Fruit fly (Drosophila melanogaster) whole organism, embryonic: ENCODE results near the gene Ask1.
A peak's percentile ranks its signal among the peaks of the same experiment; 100 is the strongest.

Source experiments
- Awh ChIP-seq: fragments of 200-800 bp; sonication (Bioruptor generic); IDR thresholded peaks from 2 replicates; pipeline ENCODE4, ENCODE4 v1.3.6; 2022; ENCODE audit warnings: missing biosample characterization, missing genetic modification characterization
- Blimp-1 ChIP-seq: fragments of 200-800 bp; sonication (Bioruptor generic); optimal IDR thresholded peaks from 3 replicates; lab custom pipeline; 2018; ENCODE audit warnings: missing biosample characterization, missing genetic modification characterization, mild to moderate bottlenecking, moderate library complexity, missing genetic modification reagents
- CG11247 ChIP-seq: fragments of 200-800 bp; sonication (Bioruptor generic); IDR thresholded peaks from 2 replicates; pipeline ENCODE4 v1.3.6; 2022; ENCODE audit warnings: missing biosample characterization, missing genetic modification characterization
- CG11723 ChIP-seq: fragments of 200-800 bp; sonication (Bioruptor generic); optimal IDR thresholded peaks from 2 replicates; lab custom pipeline; 2017; ENCODE audit warnings: missing biosample characterization, mild to moderate bottlenecking, missing genetic modification characterization
- CG15073 ChIP-seq: fragments of 200-800 bp; sonication (Bioruptor generic); optimal IDR thresholded peaks from 2 replicates; lab custom pipeline; 2016; ENCODE audit warnings: missing biosample characterization, missing genetic modification characterization
- CG17385 ChIP-seq: fragments of 200-800 bp; sonication (Bioruptor generic); optimal IDR thresholded peaks from 3 replicates; lab custom pipeline; 2018; ENCODE audit warnings: missing biosample characterization, mild to moderate bottlenecking, missing genetic modification characterization
- CG17802 ChIP-seq: fragments of 200-800 bp; sonication (Bioruptor generic); optimal IDR thresholded peaks from 2 replicates; lab custom pipeline; 2018; ENCODE audit warnings: missing biosample characterization, mild to moderate bottlenecking, missing genetic modification characterization, moderate library complexity
- CG2889 ChIP-seq: fragments of 200-800 bp; sonication (Bioruptor generic); IDR thresholded peaks from 3 replicates; pipeline ENCODE4 v1.3.6; 2022; ENCODE audit warnings: missing biosample characterization, missing genetic modification characterization
- CG30403 ChIP-seq: fragments of 200-800 bp; sonication (Bioruptor generic); optimal IDR thresholded peaks from 3 replicates; lab custom pipeline; 2016; ENCODE audit warnings: missing biosample characterization, missing genetic modification characterization
- CG3163 ChIP-seq: fragments of 200-800 bp; sonication (Bioruptor generic); optimal IDR thresholded peaks from 3 replicates; lab custom pipeline; 2016; ENCODE audit warnings: missing biosample characterization, missing genetic modification characterization
- CG3407 ChIP-seq: fragments of 200-800 bp; sonication (Bioruptor generic); optimal IDR thresholded peaks from 2 replicates; lab custom pipeline; 2018; ENCODE audit warnings: missing biosample characterization, mild to moderate bottlenecking, missing genetic modification characterization
- CG34224 ChIP-seq: fragments of 200-800 bp; sonication (Bioruptor generic); IDR thresholded peaks from 3 replicates; pipeline ENCODE4 v1.3.6; 2022; ENCODE audit warnings: missing biosample characterization, missing genetic modification characterization; ENCODE audit not compliant: partially characterized antibody
- CG42726 ChIP-seq: fragments of 200-800 bp; sonication (Bioruptor generic); IDR thresholded peaks from 2 replicates; pipeline ENCODE4 v1.3.6; 2022; ENCODE audit warnings: missing biosample characterization, missing genetic modification characterization; ENCODE audit not compliant: partially characterized antibody
- CG5245 ChIP-seq: fragments of 200-800 bp; sonication (Bioruptor generic); optimal IDR thresholded peaks from 3 replicates; lab custom pipeline; 2016; ENCODE audit warnings: missing biosample characterization, missing genetic modification characterization
- CG6683 ChIP-seq: fragments of 200-800 bp; sonication (Bioruptor generic); optimal IDR thresholded peaks from 2 replicates; lab custom pipeline; 2017; ENCODE audit warnings: missing biosample characterization, mild to moderate bottlenecking, missing genetic modification characterization, missing genetic modification reagents
- CG7745 ChIP-seq: fragments of 200-800 bp; sonication (Bioruptor generic); optimal IDR thresholded peaks from 2 replicates; lab custom pipeline; 2018; ENCODE audit warnings: missing biosample characterization, mild to moderate bottlenecking, missing genetic modification characterization, moderate library complexity
- CG7786 ChIP-seq: fragments of 200-800 bp; sonication (Bioruptor generic); optimal IDR thresholded peaks from 2 replicates; lab custom pipeline; 2016; ENCODE audit warnings: missing biosample characterization, missing genetic modification characterization
- CG7963 ChIP-seq: fragments of 200-800 bp; sonication (Bioruptor generic); IDR thresholded peaks from 3 replicates; pipeline ENCODE4 v1.3.6; 2022; ENCODE audit warnings: missing biosample characterization, missing genetic modification characterization; ENCODE audit not compliant: partially characterized antibody
- CG9876 ChIP-seq: fragments of 200-800 bp; sonication (Bioruptor generic); optimal IDR thresholded peaks from 2 replicates; lab custom pipeline; 2016; ENCODE audit warnings: missing biosample characterization, missing genetic modification characterization
- CTCF ChIP-seq: fragments of 200-800 bp; sonication (Bioruptor generic); optimal IDR thresholded peaks from 2 replicates; lab custom pipeline; 2017; ENCODE audit warnings: missing biosample characterization, mild to moderate bottlenecking, missing genetic modification characterization, moderate library complexity
- Camta ChIP-seq: fragments of 200-800 bp; sonication (Bioruptor generic); optimal IDR thresholded peaks from 2 replicates; lab custom pipeline; 2016; ENCODE audit warnings: missing biosample characterization, missing genetic modification characterization
- D19B ChIP-seq: fragments of 200-800 bp; sonication (Bioruptor generic); optimal IDR thresholded peaks from 2 replicates; lab custom pipeline; 2017; ENCODE audit warnings: missing biosample characterization, mild to moderate bottlenecking, missing genetic modification characterization
- Dip2 ChIP-seq: fragments of 200-800 bp; sonication (Bioruptor generic); IDR thresholded peaks from 2 replicates; pipeline ENCODE4 v1.3.6; 2022; ENCODE audit warnings: missing biosample characterization, missing genetic modification characterization
- Doc3 ChIP-seq: fragments of 200-800 bp; sonication (Bioruptor generic); IDR thresholded peaks from 3 replicates; pipeline ENCODE4 v1.3.6; 2022; ENCODE audit warnings: missing biosample characterization, missing genetic modification characterization; ENCODE audit not compliant: partially characterized antibody
- Dp ChIP-seq: fragments of 200-800 bp; sonication (Bioruptor generic); optimal IDR thresholded peaks from 2 replicates; lab custom pipeline; 2018; ENCODE audit warnings: missing biosample characterization, mild to moderate bottlenecking, missing genetic modification characterization, moderate library complexity
- Hand ChIP-seq: fragments of 200-800 bp; sonication (Bioruptor generic); optimal IDR thresholded peaks from 2 replicates; lab custom pipeline; 2017; ENCODE audit warnings: mild to moderate bottlenecking, missing biosample characterization, missing genetic modification reagents, missing genetic modification characterization
- Hr39 ChIP-seq: fragments of >200 bp; optimal IDR thresholded peaks from 2 replicates; lab custom pipeline; 2017
- MESR4 ChIP-seq: fragments of 200-800 bp; sonication (Bioruptor generic); optimal IDR thresholded peaks from 2 replicates; lab custom pipeline; 2018; ENCODE audit warnings: missing biosample characterization, mild to moderate bottlenecking, missing genetic modification characterization, moderate library complexity
- Max ChIP-seq: fragments of 200-800 bp; sonication (Bioruptor generic); optimal IDR thresholded peaks from 2 replicates; lab custom pipeline; 2016; ENCODE audit warnings: missing biosample characterization, mild to moderate bottlenecking, missing genetic modification characterization
- Mes4 ChIP-seq: fragments of 200-800 bp; sonication (Bioruptor generic); optimal IDR thresholded peaks from 2 replicates; lab custom pipeline; 2016; ENCODE audit warnings: missing biosample characterization, missing genetic modification characterization
- NK7.1 ChIP-seq: fragments of 200-800 bp; sonication (Bioruptor generic); optimal IDR thresholded peaks from 3 replicates; lab custom pipeline; 2016; ENCODE audit warnings: missing biosample characterization, missing genetic modification characterization
- Optix ChIP-seq: fragments of 200-800 bp; sonication (Bioruptor generic); IDR thresholded peaks from 3 replicates; pipeline ENCODE4 v1.3.6; 2022; ENCODE audit warnings: missing biosample characterization, missing genetic modification characterization
- Rfx ChIP-seq: fragments of 200-800 bp; sonication (Bioruptor generic); IDR thresholded peaks from 2 replicates; pipeline ENCODE4 v1.3.6; 2022; ENCODE audit warnings: missing biosample characterization, missing genetic modification characterization
- Rx ChIP-seq: fragments of 200-800 bp; sonication (Bioruptor generic); IDR thresholded peaks from 2 replicates; pipeline ENCODE4 v1.3.6; 2022; ENCODE audit warnings: missing biosample characterization, missing genetic modification characterization
- Trl ChIP-seq, 3 experiments: fragments of >200 bp in 2 of 3; fragments of 200-800 bp in 1 of 3; sonication (Bioruptor generic) in 1 of 3; optimal IDR thresholded peaks; 2 replicates in 1 of 3; 3 replicates in 2 of 3; lab custom pipeline; 2016 to 2017; ENCODE audit warnings: missing biosample characterization in 1 of 3, missing genetic modification characterization in 1 of 3
- Xbp1 ChIP-seq: fragments of 200-800 bp; sonication (Bioruptor generic); optimal IDR thresholded peaks from 3 replicates; lab custom pipeline; 2016; ENCODE audit warnings: missing biosample characterization, mild to moderate bottlenecking, missing genetic modification characterization
- cad ChIP-seq: fragments of >200 bp; optimal IDR thresholded peaks from 2 replicates; lab custom pipeline; 2017; ENCODE audit warnings: missing biosample characterization, missing genetic modification characterization
- dati ChIP-seq: fragments of 200-800 bp; sonication (Bioruptor generic); IDR thresholded peaks from 2 replicates; pipeline ENCODE4 v1.3.6; 2022; ENCODE audit warnings: missing biosample characterization, missing genetic modification characterization
- dmrt99B ChIP-seq: fragments of 200-800 bp; sonication (Bioruptor generic); optimal IDR thresholded peaks from 2 replicates; lab custom pipeline; 2018; ENCODE audit warnings: missing biosample characterization, mild to moderate bottlenecking, missing genetic modification characterization, moderate library complexity
- dysf ChIP-seq: fragments of 200-800 bp; sonication (Bioruptor generic); IDR thresholded peaks from 3 replicates; pipeline ENCODE4 v1.3.6; 2022; ENCODE audit warnings: missing biosample characterization, missing genetic modification characterization
- esg ChIP-seq: fragments of 200-800 bp; sonication (Bioruptor generic); conservative IDR thresholded peaks from 2 replicates; pipeline ENCODE4 v1.3.6; 2022; ENCODE audit warnings: missing biosample characterization, missing genetic modification characterization
- eyg ChIP-seq: fragments of 200-800 bp; sonication (Bioruptor generic); optimal IDR thresholded peaks from 3 replicates; lab custom pipeline; 2016; ENCODE audit warnings: missing biosample characterization, missing genetic modification characterization
- fru ChIP-seq: fragments of >200 bp; optimal IDR thresholded peaks from 2 replicates; lab custom pipeline; 2017
- fu2 ChIP-seq: fragments of 200-800 bp; sonication (Bioruptor generic); optimal IDR thresholded peaks from 2 replicates; lab custom pipeline; 2016; ENCODE audit warnings: missing biosample characterization, missing genetic modification characterization
- gsb-n ChIP-seq: fragments of 200-800 bp; sonication (Bioruptor generic); optimal IDR thresholded peaks from 3 replicates; lab custom pipeline; 2018; ENCODE audit warnings: missing biosample characterization, mild to moderate bottlenecking, missing genetic modification characterization
- jumu ChIP-seq: fragments of 200-800 bp; sonication (Bioruptor generic); optimal IDR thresholded peaks from 3 replicates; lab custom pipeline; 2016; ENCODE audit warnings: missing biosample characterization, missing genetic modification characterization
- nmo ChIP-seq: fragments of 200-800 bp; sonication (Bioruptor generic); optimal IDR thresholded peaks from 2 replicates; lab custom pipeline; 2018; ENCODE audit warnings: missing biosample characterization, mild to moderate bottlenecking, missing genetic modification characterization, moderate library complexity
- odd ChIP-seq: fragments of 200-800 bp; sonication (Bioruptor generic); optimal IDR thresholded peaks from 2 replicates; lab custom pipeline; 2017; ENCODE audit warnings: missing biosample characterization, mild to moderate bottlenecking, missing genetic modification characterization
- otp ChIP-seq: fragments of 200-800 bp; sonication (Bioruptor generic); IDR thresholded peaks from 3 replicates; pipeline ENCODE4, ENCODE4 v1.3.6; 2022; ENCODE audit warnings: missing biosample characterization, missing genetic modification characterization
- pros ChIP-seq: fragments of 200-800 bp; sonication (Bioruptor generic); optimal IDR thresholded peaks from 3 replicates; lab custom pipeline; 2019; ENCODE audit warnings: missing biosample characterization, mild to moderate bottlenecking, missing genetic modification characterization, moderate library complexity
- shn ChIP-seq: fragments of 200-800 bp; sonication (Bioruptor generic); optimal IDR thresholded peaks from 3 replicates; lab custom pipeline; 2016; ENCODE audit warnings: missing biosample characterization, missing genetic modification characterization

Ask1 gene

dm6 chr3R:19908863-19909343 is 29.4 kb downstream of the Ask1 start (continued):
- TF ChIP-seq CG7745 (tag; lab: Kevin White, UChicago): no peak
- peak; percentile 68 for TF ChIP-seq eyg (GFP tag; lab: Kevin White, UChicago)
- TF ChIP-seq Hr39 (lab: Kevin White, UChicago): no peak
- TF ChIP-seq CTCF: peak; percentile 25
- peak; percentile 43 for TF ChIP-seq CG17802 (tag; lab: Kevin White, UChicago)
- TF ChIP-seq CG5245: peak; percentile 66
- TF ChIP-seq CG11247 (GFP tag; lab: Robert Waterston, UW): peak; percentile 69
- TF ChIP-seq Rx (GFP tag; lab: Robert Waterston, UW): peak; percentile 81
- peak; percentile 72 for TF ChIP-seq jumu
- TF ChIP-seq pros (GFP tag; lab: Kevin White, UChicago): no peak
- TF ChIP-seq CG6683 (GFP tag; lab: Kevin White, UChicago): peak; percentile 53
- 0 out of 3 replicates have a peak, but pooled peaks have one; percentile 72 for TF ChIP-seq otp
- peak; percentile 64 for TF ChIP-seq fu2 (GFP tag; lab: Kevin White, UChicago)
- peak; percentile 85 for TF ChIP-seq Xbp1
- peak; percentile 16 for TF ChIP-seq CG15073 (GFP tag; lab: Kevin White, UChicago)
- TF ChIP-seq Dp (GFP tag; lab: Kevin White, UChicago): no peak
- TF ChIP-seq Max (GFP tag; lab: Kevin White, UChicago): peak; percentile 54
- peak; percentile 77 for TF ChIP-seq CG7786
- no peak for TF ChIP-seq CG34224
- peak; percentile 42 for TF ChIP-seq Mes4
- TF ChIP-seq NK7.1 (GFP tag; lab: Kevin White, UChicago): peak; percentile 56
- TF ChIP-seq CG3163: peak; percentile 54
- TF ChIP-seq gsb-n: peak; percentile 71
- peak; percentile 90 for TF ChIP-seq dysf
- TF ChIP-seq CG17385 (GFP tag; lab: Kevin White, UChicago): peak; percentile 79
- TF ChIP-seq Dip2: 0 out of 2 replicates have a peak, but pooled peaks have one; percentile 36
- peak; percentile 78 for TF ChIP-seq esg
- TF ChIP-seq CG7963 (GFP tag; lab: Robert Waterston, UW): no peak
- TF ChIP-seq Blimp-1 (GFP tag; lab: Kevin White, UChicago): peak; percentile 75
- peak; percentile 79 for TF ChIP-seq odd (GFP tag; lab: Kevin White, UChicago)
- TF ChIP-seq fru: no peak
- TF ChIP-seq Camta: peak; percentile 62
- no peak for TF ChIP-seq Trl (optimal IDR thresholded peaks at IDR 0.05; lab: Kevin White, UChicago)
- peak; percentile 54 for TF ChIP-seq Trl (GFP tag; optimal IDR thresholded peaks at IDR 0.05; lab: Kevin White, UChicago)
- peak; percentile 60 for TF ChIP-seq nmo (GFP tag; lab: Kevin White, UChicago)
- no peak for TF ChIP-seq CG42726
- peak; percentile 78 for TF ChIP-seq shn
- TF ChIP-seq D19B (GFP tag; lab: Kevin White, UChicago): peak; percentile 62
- peak; percentile 38 for TF ChIP-seq CG11723 (GFP tag; lab: Kevin White, UChicago)
- peak; percentile 63 for TF ChIP-seq CG3407 (GFP tag; lab: Kevin White, UChicago)
- TF ChIP-seq MESR4 (GFP tag; lab: Kevin White, UChicago): no peak
- peak; percentile 56 for TF ChIP-seq Hand (GFP tag; lab: Kevin White, UChicago)
- TF ChIP-seq cad (GFP tag; lab: Kevin White, UChicago): no peak
- no peak for TF ChIP-seq Doc3 (GFP tag; lab: Robert Waterston, UW)
- peak; percentile 64 for TF ChIP-seq dati (GFP tag; lab: Robert Waterston, UW)
- peak; percentile 87 for TF ChIP-seq Awh (GFP tag; lab: Robert Waterston, UW)
- peak; percentile 89 for TF ChIP-seq dmrt99B (tag; lab: Kevin White, UChicago)
- peak; percentile 78 for TF ChIP-seq Optix
- peak; percentile 85 for TF ChIP-seq CG2889 (GFP tag; lab: Robert Waterston, UW)
- peak; percentile 93 for TF ChIP-seq Rfx (GFP tag; lab: Robert Waterston, UW)
- TF ChIP-seq CG30403 (GFP tag; lab: Kevin White, UChicago): peak; percentile 83
- peak; percentile 75 for TF ChIP-seq CG9876 (GFP tag; lab: Kevin White, UChicago)
